Worm (Caenorhabditis elegans) whole organism, L2 larva: ENCODE data around the gene F54E2.5.

ENCODE experiments used
- ama-1 ChIP-seq: fragments of 150-350 bp; optimal IDR thresholded peaks from 2 replicates; lab custom pipeline; 2018; ENCODE audit warnings: inconsistent platforms
- ceh-82 ChIP-seq: fragments of 150-350 bp; optimal IDR thresholded peaks from 2 replicates; lab custom pipeline; 2014; ENCODE audit warnings: missing biosample characterization, missing genetic modification characterization
- elt-3 ChIP-seq: sonication (generic microtip); optimal IDR thresholded peaks from 2 replicates; lab custom pipeline; 2017; ENCODE audit warnings: missing biosample characterization, missing genetic modification characterization
- lin-13 ChIP-seq: fragments of 150-350 bp; optimal IDR thresholded peaks from 2 replicates; lab custom pipeline; 2014; ENCODE audit warnings: missing biosample characterization, missing genetic modification reagents, missing genetic modification characterization
- lin-39 ChIP-seq: fragments of 150-350 bp; optimal IDR thresholded peaks from 2 replicates; lab custom pipeline; 2014; ENCODE audit warnings: missing biosample characterization, missing genetic modification reagents, missing genetic modification characterization
- lsy-2 ChIP-seq, 2 experiments: fragments of 150-350 bp in 1 of 2; sonication (generic microtip) in 1 of 2; optimal IDR thresholded peaks; 2 replicates each; lab custom pipeline; 2014 to 2017; ENCODE audit warnings: missing biosample characterization in 2 of 2, missing genetic modification characterization in 2 of 2
- nhr-12 ChIP-seq: fragments of 150-350 bp; optimal IDR thresholded peaks from 2 replicates; lab custom pipeline; 2014; ENCODE audit warnings: missing biosample characterization, missing genetic modification characterization
- nhr-129 ChIP-seq: fragments of 150-350 bp; optimal IDR thresholded peaks from 2 replicates; lab custom pipeline; 2014; ENCODE audit warnings: missing biosample characterization, missing genetic modification characterization
- nhr-77 ChIP-seq: fragments of 150-350 bp; optimal IDR thresholded peaks from 2 replicates; lab custom pipeline; 2014; ENCODE audit warnings: missing biosample characterization, missing genetic modification characterization
- snpc-4 ChIP-seq: fragments of 150-350 bp; optimal IDR thresholded peaks from 2 replicates; lab custom pipeline; 2014; ENCODE audit warnings: missing biosample characterization, missing genetic modification characterization

DNA sequence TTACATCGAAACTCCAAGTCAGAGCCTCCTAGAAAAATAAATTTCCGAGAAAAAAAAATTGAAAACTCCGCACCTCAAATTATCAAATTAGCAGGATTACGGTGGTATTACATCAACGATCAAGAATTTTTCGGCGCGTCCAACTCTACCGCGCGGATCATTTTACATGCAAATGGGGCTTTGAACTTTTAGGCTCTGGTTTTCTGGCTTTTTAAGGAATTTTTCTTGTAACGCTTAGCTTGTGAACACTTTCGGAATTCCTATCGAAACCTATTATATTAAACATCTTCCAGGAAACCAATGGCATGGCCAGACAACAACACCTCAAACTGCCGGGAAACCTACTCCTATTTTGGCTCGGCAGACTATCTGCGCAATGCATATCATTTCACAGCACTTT, 44.3 kb downstream of the F54E2.5 start, which contains the start of gene srh-56:
- TF ChIP-seq nhr-77 (tag; lab: Kevin White, UChicago) (no peak), ama-1 (lab: Kevin White, UChicago) (no peak), nhr-12 (tag; lab: Kevin White, UChicago) (no peak), lin-39 (tag; lab: Kevin White, UChicago) (no peak), elt-3 (no peak), nhr-129 (no peak), lsy-2 (tag; optimal IDR thresholded peaks at IDR 0.05; lab: Kevin White, UChicago) (no peak), snpc-4 (tag; lab: Kevin White, UChicago) (no peak), ceh-82 (no peak), lin-13 (GFP tag; lab: Kevin White, UChicago) (no peak)
